Fruit fly (Drosophila melanogaster): Measurements from ENCODE around the gene dnd.

Gene dnd

DNA sequence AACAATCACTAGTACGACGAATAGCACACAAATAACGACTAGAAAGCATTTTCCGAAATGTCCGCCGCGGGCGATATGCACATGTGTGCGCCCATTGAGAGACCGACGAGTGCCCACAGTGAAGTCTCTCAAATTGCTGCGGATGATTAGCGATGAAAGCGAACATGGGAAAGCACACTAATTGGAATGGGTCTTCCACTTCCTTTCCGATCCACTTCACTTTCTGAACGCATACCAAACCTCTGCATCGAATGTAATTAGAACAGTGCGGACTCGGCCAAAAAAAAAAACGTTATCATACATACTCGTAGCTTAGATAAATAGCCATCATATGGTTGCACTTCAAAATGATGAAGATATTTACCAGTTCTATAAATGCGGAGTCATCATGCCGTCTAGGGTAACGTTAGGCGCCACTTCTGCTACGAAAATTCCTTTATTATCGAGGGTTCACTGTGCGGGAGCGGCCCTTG, 37.1 kb downstream of the dnd start (continued):
- TF ChIP-seq CG32006 (GFP tag; optimal IDR thresholded peaks at IDR 0.05), result peak; percentile 73
- TF ChIP-seq CG10631 (GFP tag; optimal IDR thresholded peaks at IDR 0.05), result peak; percentile 41
- TF ChIP-seq CG1621 (tag; optimal IDR thresholded peaks at IDR 0.05), result no peak
- peak; percentile 56 for TF ChIP-seq achi (GFP tag; optimal IDR thresholded peaks at IDR 0.05)
- TF ChIP-seq Eip78C (GFP tag), result peak; percentile 74
- TF ChIP-seq net (GFP tag; optimal IDR thresholded peaks at IDR 0.05), result peak; percentile 15
- TF ChIP-seq acj6 (GFP tag; optimal IDR thresholded peaks at IDR 0.05), result no peak
- peak; percentile 1 for TF ChIP-seq spab (GFP tag; optimal IDR thresholded peaks at IDR 0.05)
- peak; percentile 28 for TF ChIP-seq OdsH (GFP tag; optimal IDR thresholded peaks at IDR 0.05)
- TF ChIP-seq Ets21C (GFP tag; optimal IDR thresholded peaks at IDR 0.05), result no peak
- TF ChIP-seq Gug (GFP tag; IDR thresholded peaks at IDR 0.05), result 0 out of 2 replicates have a peak, but pooled peaks have one; percentile 48
- no peak for TF ChIP-seq CG16779 (tag; optimal IDR thresholded peaks at IDR 0.05)
- TF ChIP-seq CG7368 (GFP tag; optimal IDR thresholded peaks at IDR 0.05), result no peak
- TF ChIP-seq Met (GFP tag; optimal IDR thresholded peaks at IDR 0.05), result peak; percentile 13
- no peak for TF ChIP-seq CG34406 (GFP tag; optimal IDR thresholded peaks at IDR 0.05)
- TF ChIP-seq CG6792 (GFP tag; optimal IDR thresholded peaks at IDR 0.05), result peak; percentile 11
- peak; percentile 35 for TF ChIP-seq Eip75B (GFP tag; optimal IDR thresholded peaks at IDR 0.05)
- TF ChIP-seq CG8632 (GFP tag; optimal IDR thresholded peaks at IDR 0.05), result no peak
- TF ChIP-seq CG3032 (tag; optimal IDR thresholded peaks at IDR 0.05), result peak; percentile 9
- TF ChIP-seq CG6808 (GFP tag; optimal IDR thresholded peaks at IDR 0.05), result peak; percentile 34
- peak; percentile 9 for TF ChIP-seq dac (GFP tag; optimal IDR thresholded peaks at IDR 0.05)
- no peak for TF ChIP-seq fd85E (GFP tag; optimal IDR thresholded peaks at IDR 0.05)
- peak; percentile 46 for TF ChIP-seq pdm3 (GFP tag; optimal IDR thresholded peaks at IDR 0.05)

DNA sequence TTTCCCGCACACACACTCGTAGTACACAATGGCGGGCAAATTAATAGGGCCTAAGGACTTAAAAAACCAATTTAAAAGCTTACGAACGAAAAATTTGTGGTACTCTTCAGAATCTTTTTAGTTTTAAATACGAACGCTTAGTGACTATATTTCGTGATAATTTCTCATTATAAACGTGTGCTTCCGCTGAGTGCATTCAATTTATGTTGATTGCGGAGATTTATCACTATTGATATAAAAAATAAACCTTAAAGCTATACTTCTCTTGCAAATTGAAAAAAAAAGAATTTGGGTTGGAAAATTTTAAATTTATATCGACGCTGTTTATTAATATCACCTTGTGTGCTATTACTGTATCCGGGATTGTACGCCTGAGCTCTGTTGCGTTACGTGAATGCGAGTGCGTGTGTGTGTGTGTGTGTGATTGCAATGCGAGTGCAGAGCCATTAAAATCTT, 38.1 kb downstream of the dnd start:
- TF ChIP-seq topi (GFP tag; optimal IDR thresholded peaks at IDR 0.05) (peak; percentile 98), eg (GFP tag; IDR thresholded peaks at IDR 0.05) (peak; percentile 88), Sox102F (GFP tag; optimal IDR thresholded peaks at IDR 0.05) (peak; percentile 95), Sox15 (GFP tag; optimal IDR thresholded peaks at IDR 0.05) (peak; percentile 93), CG10631 (GFP tag; optimal IDR thresholded peaks at IDR 0.05) (peak; percentile 94), achi (GFP tag; optimal IDR thresholded peaks at IDR 0.05) (peak; percentile 93), spab (GFP tag; optimal IDR thresholded peaks at IDR 0.05) (peak; percentile 96), CG31627 (GFP tag; optimal IDR thresholded peaks at IDR 0.05) (peak; percentile 96), cyc (GFP tag; optimal IDR thresholded peaks at IDR 0.05) (peak; percentile 94), CG6276 (GFP tag; optimal IDR thresholded peaks at IDR 0.05) (peak; percentile 95), CG11762 (GFP tag; optimal IDR thresholded peaks at IDR 0.05; ENCODE audit: insufficient read depth) (peak; percentile 94), CG16779 (tag; optimal IDR thresholded peaks at IDR 0.05) (peak; percentile 94), CG8319 (GFP tag; optimal IDR thresholded peaks at IDR 0.05) (peak; percentile 93), CG11294 (GFP tag; IDR thresholded peaks at IDR 0.05) (peak; percentile 83), OdsH (GFP tag; optimal IDR thresholded peaks at IDR 0.05) (peak; percentile 95), svp (GFP tag) (peak; percentile 98), salr (GFP tag; optimal IDR thresholded peaks at IDR 0.05) (peak; percentile 47 to 97), dac (GFP tag; optimal IDR thresholded peaks at IDR 0.05) (peak; percentile 85), Ets21C (GFP tag; optimal IDR thresholded peaks at IDR 0.05) (peak; percentile 93), acj6 (GFP tag; optimal IDR thresholded peaks at IDR 0.05) (peak; percentile 96), CG6854 (GFP tag; optimal IDR thresholded peaks at IDR 0.05) (peak; percentile 96), CG6792 (GFP tag; optimal IDR thresholded peaks at IDR 0.05) (peak; percentile 97), CG9139 (GFP tag; optimal IDR thresholded peaks at IDR 0.05) (peak; percentile 85), Sox14 (GFP tag; optimal IDR thresholded peaks at IDR 0.05) (peak; percentile 96), CG6163 (GFP tag; IDR thresholded peaks at IDR 0.05) (peak; percentile 86), esn (GFP tag; optimal IDR thresholded peaks at IDR 0.05) (peak; percentile 98), CG8632 (GFP tag; optimal IDR thresholded peaks at IDR 0.05) (peak; percentile 94), fd85E (GFP tag; optimal IDR thresholded peaks at IDR 0.05) (peak; percentile 80), CG8119 (GFP tag; IDR thresholded peaks at IDR 0.05) (peak; percentile 94), Smox (GFP tag; optimal IDR thresholded peaks at IDR 0.05) (peak; percentile 96), Lpt (GFP tag; optimal IDR thresholded peaks at IDR 0.05) (peak; percentile 95), Gug (GFP tag; IDR thresholded peaks at IDR 0.05) (peak; percentile 88), CG7368 (GFP tag; optimal IDR thresholded peaks at IDR 0.05) (peak; percentile 87), CG11902 (GFP tag; optimal IDR thresholded peaks at IDR 0.05) (peak; percentile 93), Met (GFP tag; optimal IDR thresholded peaks at IDR 0.05) (peak; percentile 96), CG3032 (tag; optimal IDR thresholded peaks at IDR 0.05) (peak; percentile 91), CG4318 (GFP tag; optimal IDR thresholded peaks at IDR 0.05) (peak; percentile 92), lz (GFP tag; optimal IDR thresholded peaks at IDR 0.05) (peak; percentile 98), ss (GFP tag; optimal IDR thresholded peaks at IDR 0.05) (peak; percentile 95), CG10669 (GFP tag; optimal IDR thresholded peaks at IDR 0.05) (peak; percentile 93)
